Worm (Caenorhabditis elegans): ENCODE results near the gene F32D1.8.

F32D1.8 gene

ce11 chrV:4396257-4396656, 18.7 kb upstream of the F32D1.8 start, which contains the start of gene F13A2.3:
Gene F13A2.3 (minus strand): TSS chrV:4396357.
- TF ChIP-seq elt-3 (tag; optimal IDR thresholded peaks at IDR 0.05) (no peak), ztf-4 (tag; optimal IDR thresholded peaks at IDR 0.05) (no peak), mml-1 (tag; optimal IDR thresholded peaks at IDR 0.05) (no peak), ama-1 (optimal IDR thresholded peaks at IDR 0.05) (no peak), elt-2 (tag; optimal IDR thresholded peaks at IDR 0.05) (no peak), eor-1 (tag; optimal IDR thresholded peaks at IDR 0.05) (no peak), R02D3.7 (tag; optimal IDR thresholded peaks at IDR 0.05) (no peak), ceh-9 (tag; optimal IDR thresholded peaks at IDR 0.05) (no peak), fkh-2 (tag; optimal IDR thresholded peaks at IDR 0.05) (no peak), nhr-77 (tag; optimal IDR thresholded peaks at IDR 0.05) (no peak), nfya-1 (tag; optimal IDR thresholded peaks at IDR 0.05; ENCODE audit: insufficient read depth) (no peak), daf-12 (tag; optimal IDR thresholded peaks at IDR 0.05) (no peak)

ce11 chrV:4387916-4388315, 10.4 kb upstream of the F32D1.8 start:
- no peak for TF ChIP-seq nhr-67 (tag; optimal IDR thresholded peaks at IDR 0.05)
- peak; percentile 93 for TF ChIP-seq nfya-1 (tag; optimal IDR thresholded peaks at IDR 0.05; ENCODE audit: insufficient read depth)

- TF ChIP-seq hmg-11 (tag; optimal IDR thresholded peaks at IDR 0.05) (no peak), aly-2 (tag; optimal IDR thresholded peaks at IDR 0.05) (no peak), skn-1 (tag; optimal IDR thresholded peaks at IDR 0.05) (no peak), ztf-4 (tag; optimal IDR thresholded peaks at IDR 0.05) (no peak), nhr-67 (tag; optimal IDR thresholded peaks at IDR 0.05) (no peak)
Measured at ce11 chrV:4387402-4387801, 9.9 kb upstream of the F32D1.8 start, which contains the start of gene F13A2.9. Gene F13A2.9 (minus strand): TSS chrV:4387502.

- no peak for TF ChIP-seq nhr-67 (tag; optimal IDR thresholded peaks at IDR 0.05)
- TF ChIP-seq pha-4 (tag; optimal IDR thresholded peaks at IDR 0.05), result no peak
- no peak for TF ChIP-seq mdl-1 (tag; optimal IDR thresholded peaks at IDR 0.05)
- TF ChIP-seq eor-1 (tag; optimal IDR thresholded peaks at IDR 0.05), result no peak
- no peak for TF ChIP-seq elt-2 (tag; optimal IDR thresholded peaks at IDR 0.05)
- no peak for TF ChIP-seq lin-15B (tag; optimal IDR thresholded peaks at IDR 0.05)
- no peak for TF ChIP-seq nhr-25 (tag; optimal IDR thresholded peaks at IDR 0.05)
- TF ChIP-seq unc-39 (tag; optimal IDR thresholded peaks at IDR 0.05), result no peak
- TF ChIP-seq fkh-2 (tag; optimal IDR thresholded peaks at IDR 0.05), result no peak
- TF ChIP-seq ceh-16 (tag; optimal IDR thresholded peaks at IDR 0.05), result no peak
- no peak for TF ChIP-seq R02D3.7 (tag; optimal IDR thresholded peaks at IDR 0.05)
- no peak for TF ChIP-seq nfya-1 (tag; optimal IDR thresholded peaks at IDR 0.05; ENCODE audit: insufficient read depth)
Measured at ce11 chrV:4386173-4386572, 8.7 kb upstream of the F32D1.8 start, which contains the start of gene F13A2.10. Gene F13A2.10 (minus strand): TSS chrV:4386273.

- TF ChIP-seq R02D3.7 (tag; optimal IDR thresholded peaks at IDR 0.05) (no peak), nhr-12 (tag; optimal IDR thresholded peaks at IDR 0.05) (no peak), daf-12 (tag; optimal IDR thresholded peaks at IDR 0.05) (no peak), unc-39 (tag; optimal IDR thresholded peaks at IDR 0.05) (no peak), egl-5 (tag; optimal IDR thresholded peaks at IDR 0.05) (no peak), egl-27 (tag; optimal IDR thresholded peaks at IDR 0.05) (no peak), eor-1 (tag; optimal IDR thresholded peaks at IDR 0.05) (no peak), elt-3 (tag; optimal IDR thresholded peaks at IDR 0.05) (no peak), snpc-4 (tag; optimal IDR thresholded peaks at IDR 0.05) (no peak), mdl-1 (tag; optimal IDR thresholded peaks at IDR 0.05) (no peak), aly-2 (tag; optimal IDR thresholded peaks at IDR 0.05) (no peak), jun-1 (tag; optimal IDR thresholded peaks at IDR 0.05) (no peak), unc-62 (GFP tag; optimal IDR thresholded peaks at IDR 0.05) (no peak), lin-39 (tag; optimal IDR thresholded peaks at IDR 0.05) (no peak), ceh-16 (tag; optimal IDR thresholded peaks at IDR 0.05) (no peak), elt-2 (tag; optimal IDR thresholded peaks at IDR 0.05) (no peak), sea-2 (GFP tag; optimal IDR thresholded peaks at IDR 0.05) (no peak)
Measured at ce11 chrV:4384482-4384881, 7.0 kb upstream of the F32D1.8 start, which contains the start of gene F13A2.2. Gene F13A2.2 (minus strand): TSS chrV:4384582.

ce11 chrV:4382298-4382697, 4.8 kb upstream of the F32D1.8 start, which contains the start of gene F13A2.1:
Gene F13A2.1 (minus strand): TSS chrV:4382398.
- no peak for TF ChIP-seq skn-1 (tag; optimal IDR thresholded peaks at IDR 0.05)
- TF ChIP-seq hmg-11 (tag; optimal IDR thresholded peaks at IDR 0.05), result no peak
- no peak for TF ChIP-seq mml-1 (tag; optimal IDR thresholded peaks at IDR 0.05)
- TF ChIP-seq lin-39 (tag; optimal IDR thresholded peaks at IDR 0.05), result no peak
- no peak for TF ChIP-seq ama-1 (optimal IDR thresholded peaks at IDR 0.05)
- TF ChIP-seq elt-1 (tag; optimal IDR thresholded peaks at IDR 0.05), result no peak
- no peak for TF ChIP-seq ceh-28 (tag; optimal IDR thresholded peaks at IDR 0.05)
- TF ChIP-seq ceh-82 (tag; optimal IDR thresholded peaks at IDR 0.05), result no peak
- TF ChIP-seq nfya-1 (tag; optimal IDR thresholded peaks at IDR 0.05; ENCODE audit: insufficient read depth), result no peak
- no peak for TF ChIP-seq ZK546.5 (tag; optimal IDR thresholded peaks at IDR 0.05)

All from whole organism, L3 larva.